Fruit fly (Drosophila melanogaster): ENCODE measurements around the gene CG7183.

- TF ChIP-seq psq (optimal IDR thresholded peaks at IDR 0.05) (no peak), Sin3A (optimal IDR thresholded peaks at IDR 0.05) (no peak), ttk (optimal IDR thresholded peaks at IDR 0.05) (no peak), Myc (optimal IDR thresholded peaks at IDR 0.05) (no peak)
These were observed 6.3 kb upstream of the CG7183 start for dm6 chr3R:18226809-18227157.
